Worm (Caenorhabditis elegans) whole organism, mixed stage, embryonic: Measurements from ENCODE around the gene C39E9.7.
A peak's percentile ranks its signal among the peaks of the same experiment; 100 is the strongest.

Source experiments
- M03D4.4 ChIP-seq: sonication (generic microtip); optimal IDR thresholded peaks from 2 replicates; lab custom pipeline; 2017; ENCODE audit warnings: mild to moderate bottlenecking, missing genetic modification characterization, missing compliant biosample characterization
- bed-3 ChIP-seq: fragments of 200-800 bp; sonication (Bioruptor generic); optimal IDR thresholded peaks from 3 replicates; lab custom pipeline; 2018; ENCODE audit warnings: mild to moderate bottlenecking, missing genetic modification characterization, moderate library complexity, missing compliant biosample characterization
- blmp-1 ChIP-seq: fragments of 150-350 bp; optimal IDR thresholded peaks from 2 replicates; lab custom pipeline; 2014; ENCODE audit warnings: missing biosample characterization, missing genetic modification characterization
- ceh-43 ChIP-seq: fragments of 200-800 bp; sonication (Bioruptor generic); optimal IDR thresholded peaks from 2 replicates; lab custom pipeline; 2018; ENCODE audit warnings: mild to moderate bottlenecking, missing genetic modification characterization, moderate library complexity, missing compliant biosample characterization
- ces-1 ChIP-seq: fragments of 150-350 bp; optimal IDR thresholded peaks from 2 replicates; lab custom pipeline; 2014; ENCODE audit warnings: missing biosample characterization, missing genetic modification reagents, missing genetic modification characterization
- cnd-1 ChIP-seq: fragments of 200-800 bp; sonication (Bioruptor generic); optimal IDR thresholded peaks from 2 replicates; lab custom pipeline; 2018; ENCODE audit warnings: mild to moderate bottlenecking, missing genetic modification characterization, missing compliant biosample characterization
- drap-1 ChIP-seq: fragments of 200-800 bp; sonication (Bioruptor generic); optimal IDR thresholded peaks from 3 replicates; lab custom pipeline; 2018; ENCODE audit warnings: mild to moderate bottlenecking, missing genetic modification characterization, missing compliant biosample characterization
- elt-1 ChIP-seq: sonication (generic microtip); optimal IDR thresholded peaks from 2 replicates; lab custom pipeline; 2017; ENCODE audit warnings: missing genetic modification characterization, mild to moderate bottlenecking, missing compliant biosample characterization, antibody characterized with exemption, moderate library complexity, borderline replicate concordance; ENCODE audit not compliant: insufficient read depth
- elt-3 ChIP-seq: fragments of 150-350 bp; optimal IDR thresholded peaks from 2 replicates; lab custom pipeline; 2014; ENCODE audit warnings: missing biosample characterization, missing genetic modification characterization
- flh-1 ChIP-seq: fragments of 200-800 bp; sonication (Bioruptor generic); optimal IDR thresholded peaks from 2 replicates; lab custom pipeline; 2018; ENCODE audit warnings: mild to moderate bottlenecking, missing genetic modification characterization, moderate library complexity, missing compliant biosample characterization
- ham-2 ChIP-seq: fragments of 200-800 bp; sonication (Bioruptor generic); optimal IDR thresholded peaks from 2 replicates; lab custom pipeline; 2018; ENCODE audit warnings: mild to moderate bottlenecking, missing genetic modification characterization, missing compliant biosample characterization
- lin-32 ChIP-seq: fragments of 200-800 bp; sonication (Bioruptor generic); optimal IDR thresholded peaks from 2 replicates; lab custom pipeline; 2018; ENCODE audit warnings: mild to moderate bottlenecking, missing genetic modification characterization, missing compliant biosample characterization
- lsy-2 ChIP-seq: fragments of 150-350 bp; optimal IDR thresholded peaks from 2 replicates; lab custom pipeline; 2014; ENCODE audit warnings: missing biosample characterization, missing genetic modification characterization
- mab-5 ChIP-seq: fragments of 150-350 bp; optimal IDR thresholded peaks from 2 replicates; lab custom pipeline; 2014; ENCODE audit warnings: missing biosample characterization, missing genetic modification characterization
- mep-1 ChIP-seq: fragments of 150-350 bp; optimal IDR thresholded peaks from 2 replicates; lab custom pipeline; 2017; ENCODE audit warnings: missing biosample characterization, missing genetic modification reagents, missing genetic modification characterization, inconsistent platforms
- mls-2 ChIP-seq: sonication (generic microtip); optimal IDR thresholded peaks from 2 replicates; lab custom pipeline; 2016; ENCODE audit warnings: mild to moderate bottlenecking, missing genetic modification characterization, moderate library complexity, missing compliant biosample characterization
- nhr-12 ChIP-seq: fragments of 150-350 bp; optimal IDR thresholded peaks from 2 replicates; lab custom pipeline; 2014; ENCODE audit warnings: missing biosample characterization, missing genetic modification characterization
- nhr-2 ChIP-seq: fragments of 150-350 bp; optimal IDR thresholded peaks from 2 replicates; lab custom pipeline; 2014; ENCODE audit warnings: missing biosample characterization, missing genetic modification characterization
- nhr-237 ChIP-seq: fragments of 150-350 bp; optimal IDR thresholded peaks from 2 replicates; lab custom pipeline; 2014; ENCODE audit warnings: missing biosample characterization, missing genetic modification characterization
- nhr-28 ChIP-seq: fragments of 150-350 bp; optimal IDR thresholded peaks from 2 replicates; lab custom pipeline; 2014; ENCODE audit warnings: missing biosample characterization, missing genetic modification characterization
- nhr-76 ChIP-seq: sonication (generic microtip); optimal IDR thresholded peaks from 2 replicates; lab custom pipeline; 2017; ENCODE audit warnings: missing biosample characterization, missing genetic modification characterization
- pha-4 ChIP-seq: fragments of 150-350 bp; optimal IDR thresholded peaks from 2 replicates; lab custom pipeline; 2018; ENCODE audit warnings: missing biosample characterization, missing genetic modification reagents, missing genetic modification characterization
- sem-2 ChIP-seq: fragments of 200-800 bp; sonication (Bioruptor generic); optimal IDR thresholded peaks from 2 replicates; lab custom pipeline; 2018; ENCODE audit warnings: mild to moderate bottlenecking, missing genetic modification characterization, missing compliant biosample characterization
- snpc-4 ChIP-seq: fragments of 150-350 bp; optimal IDR thresholded peaks from 2 replicates; lab custom pipeline; 2014; ENCODE audit warnings: missing biosample characterization, missing genetic modification characterization
- sptf-1 ChIP-seq: sonication (generic microtip); optimal IDR thresholded peaks from 2 replicates; lab custom pipeline; 2017; ENCODE audit warnings: mild to moderate bottlenecking, missing genetic modification characterization, moderate library complexity, missing compliant biosample characterization
- tbx-8 ChIP-seq: fragments of 200-800 bp; sonication (Bioruptor generic); optimal IDR thresholded peaks from 2 replicates; lab custom pipeline; 2018; ENCODE audit warnings: mild to moderate bottlenecking, missing genetic modification characterization, moderate library complexity, missing compliant biosample characterization
- unc-120 ChIP-seq: sonication (generic microtip); optimal IDR thresholded peaks from 2 replicates; lab custom pipeline; 2017; ENCODE audit warnings: missing genetic modification characterization, missing compliant biosample characterization; ENCODE audit not compliant: poor library complexity, severe bottlenecking
- unc-39 ChIP-seq: fragments of 150-350 bp; optimal IDR thresholded peaks from 2 replicates; lab custom pipeline; 2014; ENCODE audit warnings: missing biosample characterization, missing genetic modification characterization
- unc-62 ChIP-seq: fragments of 150-350 bp; optimal IDR thresholded peaks from 2 replicates; lab custom pipeline; 2014; ENCODE audit warnings: missing biosample characterization, missing genetic modification reagents, missing genetic modification characterization
- zip-8 ChIP-seq: fragments of 150-350 bp; optimal IDR thresholded peaks from 2 replicates; lab custom pipeline; 2014; ENCODE audit warnings: missing biosample characterization, missing genetic modification characterization
- ztf-11 ChIP-seq: fragments of 150-350 bp; optimal IDR thresholded peaks from 2 replicates; lab custom pipeline; 2014; ENCODE audit warnings: missing biosample characterization, missing genetic modification characterization

Gene C39E9.7

DNA sequence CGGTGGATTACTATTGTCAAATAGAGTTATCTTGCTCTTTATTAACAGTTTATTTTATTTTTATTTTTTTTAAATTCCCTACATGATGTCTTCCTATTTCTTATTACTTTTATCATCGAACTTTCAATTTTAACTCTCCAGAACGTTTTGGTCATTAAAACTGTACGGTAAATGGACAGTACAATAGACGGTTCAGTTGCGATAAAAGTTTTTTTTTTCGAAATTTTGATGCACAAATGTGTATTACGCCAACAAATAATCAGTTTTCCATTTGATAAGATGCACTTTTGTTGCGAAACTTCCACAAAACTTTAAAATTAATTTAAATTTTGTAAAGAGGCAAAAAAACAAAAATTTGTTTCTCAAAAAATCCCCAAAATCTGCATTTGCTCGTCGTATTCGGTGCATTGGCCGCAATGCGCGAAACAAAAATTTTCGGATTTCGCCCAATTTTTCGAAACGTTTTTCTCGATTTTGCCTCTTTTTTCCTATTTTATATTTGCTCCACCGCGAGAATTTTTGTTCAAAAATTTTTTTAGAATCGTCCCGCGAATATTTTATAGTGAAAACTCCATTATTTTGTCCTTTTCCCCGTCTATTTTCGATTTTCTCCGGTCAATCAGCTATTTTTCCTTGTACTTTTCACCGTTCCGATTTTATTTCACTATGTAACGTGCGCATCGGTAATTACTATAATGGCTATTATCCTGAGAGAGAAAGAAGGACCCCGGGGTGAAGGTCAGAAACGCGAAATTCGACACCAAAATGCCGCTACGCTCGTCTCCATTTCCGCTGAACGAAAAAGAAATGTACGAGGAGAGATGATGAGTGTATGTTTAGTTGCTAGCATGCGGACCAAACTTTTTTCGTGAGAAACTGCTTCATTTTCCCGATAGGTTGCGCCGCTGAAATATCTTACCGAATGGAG lies 47.5 kb downstream of the C39E9.7 start:
- TF ChIP-seq ceh-43 (GFP tag; lab: Kevin White, UChicago): no peak
- no peak for TF ChIP-seq lin-32 (GFP tag; lab: Kevin White, UChicago)
- peak; percentile 2 for TF ChIP-seq ham-2 (GFP tag; lab: Kevin White, UChicago)
- TF ChIP-seq mls-2: no peak
- TF ChIP-seq nhr-76: no peak
- TF ChIP-seq elt-3 (tag; lab: Kevin White, UChicago): no peak
- no peak for TF ChIP-seq sptf-1 (tag; lab: Kevin White, UChicago)
- peak; percentile 93 for TF ChIP-seq unc-39 (tag; lab: Kevin White, UChicago)
- no peak for TF ChIP-seq elt-1 (tag; lab: Kevin White, UChicago)

DNA sequence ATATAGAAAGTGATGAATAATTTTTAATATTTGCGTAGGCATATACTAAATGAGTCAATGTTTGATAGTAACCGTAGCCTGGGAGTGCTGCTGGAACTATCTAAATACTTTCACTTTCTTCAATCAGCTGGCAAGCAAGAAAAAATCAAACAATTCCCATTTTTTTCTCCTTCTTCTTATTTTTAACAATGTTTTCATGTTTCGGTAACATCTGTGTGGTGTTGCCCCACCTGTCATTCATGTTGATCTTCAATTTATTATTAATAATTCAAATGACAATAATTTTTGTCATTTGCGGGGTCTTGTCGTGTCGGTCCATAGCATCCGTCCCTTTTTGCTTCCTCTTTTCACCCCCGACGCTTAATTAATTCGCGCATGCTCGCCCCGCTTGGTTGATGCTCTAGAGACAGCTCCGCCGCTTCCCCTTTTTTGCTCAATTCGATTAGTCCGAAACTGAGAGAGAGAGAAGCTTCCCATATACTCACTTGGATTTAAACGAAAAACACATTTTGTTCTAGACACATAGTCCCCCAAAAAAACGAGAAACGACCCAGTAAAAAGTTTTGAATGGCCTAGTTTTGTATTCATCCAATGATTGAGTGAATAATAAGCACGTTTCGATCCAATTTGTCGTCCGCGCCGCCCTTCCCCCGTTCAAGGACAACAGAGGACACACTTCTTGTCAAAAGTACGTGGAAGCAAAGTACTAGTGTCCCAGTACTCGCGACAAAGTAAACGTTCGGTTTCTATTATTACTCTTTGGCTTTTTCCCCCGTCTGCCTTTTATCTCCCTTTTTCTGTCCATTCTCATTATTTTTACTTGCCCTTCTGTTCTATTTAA lies 48.5 kb downstream of the C39E9.7 start:
- TF ChIP-seq mls-2 (peak; percentile 62), nhr-76 (no peak), lsy-2 (tag; lab: Kevin White, UChicago) (no peak), mep-1 (no peak), snpc-4 (tag; lab: Kevin White, UChicago) (no peak), M03D4.4 (tag; lab: Kevin White, UChicago) (no peak), pha-4 (no peak), bed-3 (GFP tag; lab: Kevin White, UChicago) (no peak), unc-62 (GFP tag; lab: Kevin White, UChicago) (peak; percentile 10), tbx-8 (GFP tag; lab: Kevin White, UChicago) (no peak), nhr-2 (tag; lab: Kevin White, UChicago) (no peak), ces-1 (peak; percentile 75)

DNA sequence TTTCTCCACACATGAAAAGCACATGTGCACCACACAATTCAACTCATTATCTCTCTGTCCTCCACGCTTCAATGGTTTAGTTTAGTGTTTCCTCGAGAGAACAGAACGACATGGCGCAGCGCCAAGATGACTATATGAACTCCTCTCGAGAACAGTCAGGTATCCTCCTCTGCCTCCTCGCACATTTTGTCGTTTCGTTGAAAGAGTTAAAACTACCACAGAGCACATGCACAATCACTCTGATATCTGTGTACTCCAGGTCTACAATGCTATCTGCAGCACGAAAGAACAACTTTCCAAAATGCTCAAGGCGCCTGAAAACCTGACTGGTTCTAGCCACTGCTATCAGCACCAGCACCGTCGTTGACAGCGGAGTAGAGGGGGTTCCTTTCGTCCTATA lies 49.8 kb downstream of the C39E9.7 start:
- no peak for TF ChIP-seq lin-32 (GFP tag; lab: Kevin White, UChicago)
- no peak for TF ChIP-seq ceh-43 (GFP tag; lab: Kevin White, UChicago)
- no peak for TF ChIP-seq nhr-2 (tag; lab: Kevin White, UChicago)
- TF ChIP-seq flh-1 (GFP tag; lab: Kevin White, UChicago): no peak
- TF ChIP-seq sptf-1 (tag; lab: Kevin White, UChicago): no peak
- no peak for TF ChIP-seq nhr-12 (tag; lab: Kevin White, UChicago)
- no peak for TF ChIP-seq mep-1
- TF ChIP-seq cnd-1: no peak
- TF ChIP-seq M03D4.4 (tag; lab: Kevin White, UChicago): no peak
- TF ChIP-seq elt-3 (tag; lab: Kevin White, UChicago): no peak
- TF ChIP-seq sem-2 (GFP tag; lab: Kevin White, UChicago): no peak
- no peak for TF ChIP-seq unc-120 (tag; lab: Kevin White, UChicago)
- TF ChIP-seq nhr-28: no peak
- TF ChIP-seq ham-2 (GFP tag; lab: Kevin White, UChicago): no peak
- no peak for TF ChIP-seq elt-1 (tag; lab: Kevin White, UChicago)
- no peak for TF ChIP-seq unc-62 (GFP tag; lab: Kevin White, UChicago)
- no peak for TF ChIP-seq ztf-11
- TF ChIP-seq mab-5: no peak

DNA sequence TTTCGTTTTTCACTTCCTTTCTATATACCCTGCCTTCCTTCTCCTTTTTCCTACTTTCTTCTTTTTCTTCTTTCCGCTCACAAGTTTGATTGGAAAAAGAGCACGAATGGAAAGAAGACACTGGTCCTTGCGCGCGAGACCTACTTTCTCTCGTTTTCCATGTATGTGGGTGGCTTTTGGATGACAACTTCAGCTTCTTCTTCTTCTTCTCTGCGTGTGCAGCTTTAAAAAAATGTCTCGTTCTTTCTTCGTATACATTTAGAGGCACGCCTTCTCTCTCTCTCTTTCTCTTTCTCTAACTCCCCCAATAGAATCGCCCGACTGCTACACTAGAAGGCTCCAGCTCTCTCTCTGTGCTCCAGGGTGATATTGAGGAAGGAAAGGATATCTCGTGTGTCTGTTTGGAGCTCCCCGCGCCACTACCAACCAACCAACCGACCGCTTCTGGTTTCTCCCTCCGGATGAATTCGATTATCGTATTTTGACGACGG lies 50.6 kb downstream of the C39E9.7 start:
- TF ChIP-seq M03D4.4 (tag; lab: Kevin White, UChicago) (peak; percentile 35), zip-8 (tag; lab: Kevin White, UChicago) (no peak), sptf-1 (tag; lab: Kevin White, UChicago) (peak; percentile 47), ces-1 (peak; percentile 89)

DNA sequence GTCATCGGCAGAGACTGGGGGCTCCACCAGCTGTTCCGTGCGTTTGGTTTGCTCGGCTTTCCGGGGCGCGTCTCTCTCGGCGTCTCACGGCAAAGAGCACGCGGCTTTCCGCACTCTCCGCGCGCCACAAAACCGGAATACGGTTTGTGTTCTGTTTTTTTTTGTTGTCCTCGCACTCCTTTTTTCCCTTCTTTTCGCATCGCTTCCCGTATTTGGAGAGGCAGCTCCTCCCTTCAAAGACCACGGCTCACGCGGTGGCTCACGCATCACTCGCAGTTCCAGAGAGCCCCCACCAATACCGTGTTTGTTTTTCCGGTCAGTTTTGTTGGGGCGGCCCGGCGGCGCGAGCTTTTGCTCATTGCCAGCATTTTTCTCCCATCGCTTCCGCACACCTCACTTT lies 53.6 kb downstream of the C39E9.7 start:
- peak; percentile 31 for TF ChIP-seq unc-120 (tag; lab: Kevin White, UChicago)
- no peak for TF ChIP-seq ham-2 (GFP tag; lab: Kevin White, UChicago)
- TF ChIP-seq zip-8 (tag; lab: Kevin White, UChicago): no peak
- no peak for TF ChIP-seq cnd-1
- peak; percentile 51 for TF ChIP-seq sptf-1 (tag; lab: Kevin White, UChicago)
- TF ChIP-seq nhr-237 (tag; lab: Kevin White, UChicago): no peak
- TF ChIP-seq nhr-76: no peak
- TF ChIP-seq nhr-2 (tag; lab: Kevin White, UChicago): no peak
- no peak for TF ChIP-seq blmp-1 (tag; lab: Kevin White, UChicago)
- peak; percentile 27 for TF ChIP-seq drap-1 (GFP tag; lab: Kevin White, UChicago)
- TF ChIP-seq pha-4: peak; percentile 8
- no peak for TF ChIP-seq flh-1 (GFP tag; lab: Kevin White, UChicago)
